Worm (Caenorhabditis elegans) whole organism, late embryonic: Measurements from ENCODE around the gene unc-26.

Experiments
- hlh-30 ChIP-seq: sonication (generic microtip); optimal IDR thresholded peaks from 2 replicates; lab custom pipeline; 2017; ENCODE audit warnings: antibody characterized with exemption, missing genetic modification characterization, missing compliant biosample characterization; ENCODE audit not compliant: insufficient read depth
- sox-4 ChIP-seq: sonication (generic microtip); optimal IDR thresholded peaks from 2 replicates; lab custom pipeline; 2017; ENCODE audit warnings: mild to moderate bottlenecking, missing genetic modification characterization, inconsistent platforms, missing compliant biosample characterization

ce11 chrIV:13240078-13240841, 32.1 kb downstream of the unc-26 start, which contains the start of gene rpl-12:
- TF ChIP-seq hlh-30 (tag; lab: Kevin White, UChicago), result peak; percentile 66
- no peak for TF ChIP-seq sox-4 (tag; lab: Kevin White, UChicago)
